Worm (Caenorhabditis elegans) whole organism, late embryonic: Measurements from ENCODE around the gene ecps-1.

ENCODE experiments used
- C08G9.2 ChIP-seq: sonication (generic microtip); optimal IDR thresholded peaks from 2 replicates; lab custom pipeline; 2016; ENCODE audit warnings: mild to moderate bottlenecking, missing genetic modification characterization, moderate library complexity, missing compliant biosample characterization
- F13H6.1 ChIP-seq: sonication (generic microtip); optimal IDR thresholded peaks from 2 replicates; lab custom pipeline; 2016; ENCODE audit warnings: missing genetic modification characterization, missing compliant biosample characterization
- K02D7.2 ChIP-seq: sonication (generic microtip); optimal IDR thresholded peaks from 2 replicates; lab custom pipeline; 2017; ENCODE audit warnings: mild to moderate bottlenecking, missing genetic modification characterization, missing compliant biosample characterization
- K09A11.1 ChIP-seq: sonication (generic microtip); optimal IDR thresholded peaks from 2 replicates; lab custom pipeline; 2017; ENCODE audit warnings: antibody characterized with exemption, mild to moderate bottlenecking, missing genetic modification characterization, missing compliant biosample characterization; ENCODE audit not compliant: insufficient read depth
- T23F11.4 ChIP-seq: fragments of 200-800 bp; sonication (Bioruptor generic); optimal IDR thresholded peaks from 2 replicates; lab custom pipeline; 2018; ENCODE audit warnings: mild to moderate bottlenecking, missing genetic modification characterization, missing compliant biosample characterization
- ahr-1 ChIP-seq: sonication (generic microtip); optimal IDR thresholded peaks from 2 replicates; lab custom pipeline; 2016; ENCODE audit warnings: missing genetic modification characterization, missing compliant biosample characterization
- ama-1 ChIP-seq: fragments of 150-350 bp; optimal IDR thresholded peaks from 2 replicates; lab custom pipeline; 2014
- ceh-14 ChIP-seq: sonication (generic microtip); optimal IDR thresholded peaks from 2 replicates; lab custom pipeline; 2016; ENCODE audit warnings: missing genotype, missing genetic modification characterization, missing compliant biosample characterization
- ceh-18 ChIP-seq: sonication (generic microtip); optimal IDR thresholded peaks from 2 replicates; lab custom pipeline; 2016; ENCODE audit warnings: missing genetic modification characterization, missing compliant biosample characterization
- ceh-19 ChIP-seq: fragments of 200-800 bp; sonication (Bioruptor generic); optimal IDR thresholded peaks from 2 replicates; lab custom pipeline; 2018; ENCODE audit warnings: mild to moderate bottlenecking, missing genetic modification characterization, missing compliant biosample characterization
- ceh-2 ChIP-seq: sonication (generic microtip); optimal IDR thresholded peaks from 2 replicates; lab custom pipeline; 2016; ENCODE audit warnings: missing genotype, missing genetic modification characterization, missing compliant biosample characterization
- ceh-30 ChIP-seq: fragments of 150-350 bp; optimal IDR thresholded peaks from 2 replicates; lab custom pipeline; 2014; ENCODE audit warnings: missing biosample characterization, missing genetic modification characterization
- ceh-31 ChIP-seq: sonication (generic microtip); optimal IDR thresholded peaks from 2 replicates; lab custom pipeline; 2016; ENCODE audit warnings: missing genetic modification characterization, missing compliant biosample characterization
- ceh-34 ChIP-seq: sonication (generic microtip); optimal IDR thresholded peaks from 2 replicates; lab custom pipeline; 2016; ENCODE audit warnings: mild to moderate bottlenecking, missing genetic modification characterization, missing compliant biosample characterization
- ceh-45 ChIP-seq: fragments of 200-800 bp; sonication (Bioruptor generic); IDR thresholded peaks from 2 replicates; pipeline ENCODE4 v1.3.6; 2022; ENCODE audit warnings: missing genetic modification reagents, missing genetic modification characterization, missing compliant biosample characterization
- ceh-48 ChIP-seq: sonication (generic microtip); optimal IDR thresholded peaks from 2 replicates; lab custom pipeline; 2016; ENCODE audit warnings: missing genetic modification characterization, inconsistent platforms, missing compliant biosample characterization
- ceh-9 ChIP-seq: sonication (generic microtip); optimal IDR thresholded peaks from 2 replicates; lab custom pipeline; 2016; ENCODE audit warnings: mild to moderate bottlenecking, missing genetic modification characterization, inconsistent platforms, missing compliant biosample characterization
- che-1 ChIP-seq: sonication (generic microtip); optimal IDR thresholded peaks from 2 replicates; lab custom pipeline; 2016; ENCODE audit warnings: mild to moderate bottlenecking, missing genetic modification characterization, missing compliant biosample characterization
- dmd-4 ChIP-seq: sonication (generic microtip); optimal IDR thresholded peaks from 2 replicates; lab custom pipeline; 2016; ENCODE audit warnings: borderline replicate concordance, missing genetic modification characterization, missing compliant biosample characterization
- dve-1 ChIP-seq: sonication (generic microtip); optimal IDR thresholded peaks from 2 replicates; lab custom pipeline; 2017; ENCODE audit warnings: antibody characterized with exemption, mild to moderate bottlenecking, missing genetic modification characterization, missing compliant biosample characterization
- elt-4 ChIP-seq: sonication (generic microtip); optimal IDR thresholded peaks from 2 replicates; lab custom pipeline; 2016; ENCODE audit warnings: missing genetic modification characterization, missing compliant biosample characterization
- ets-4 ChIP-seq: sonication (generic microtip); optimal IDR thresholded peaks from 2 replicates; lab custom pipeline; 2016; ENCODE audit warnings: missing genetic modification characterization, missing compliant biosample characterization
- fax-1 ChIP-seq: sonication (generic microtip); optimal IDR thresholded peaks from 2 replicates; lab custom pipeline; 2016; ENCODE audit warnings: missing genotype, missing genetic modification characterization, missing compliant biosample characterization
- fkh-10 ChIP-seq: fragments of 150-350 bp; optimal IDR thresholded peaks from 2 replicates; lab custom pipeline; 2014; ENCODE audit warnings: missing biosample characterization, missing genetic modification reagents, missing genetic modification characterization
- fkh-6 ChIP-seq: sonication (generic microtip); optimal IDR thresholded peaks from 2 replicates; lab custom pipeline; 2016; ENCODE audit warnings: missing genetic modification characterization, missing compliant biosample characterization
- gmeb-2 ChIP-seq: sonication (generic microtip); optimal IDR thresholded peaks from 2 replicates; lab custom pipeline; 2016; ENCODE audit warnings: missing genetic modification characterization, inconsistent platforms, missing compliant biosample characterization
- hlh-13 ChIP-seq: fragments of 200-800 bp; sonication (Bioruptor generic); optimal IDR thresholded peaks from 2 replicates; lab custom pipeline; 2018; ENCODE audit warnings: mild to moderate bottlenecking, missing genetic modification characterization, missing compliant biosample characterization
- hlh-15 ChIP-seq: sonication (generic microtip); optimal IDR thresholded peaks from 2 replicates; lab custom pipeline; 2016; ENCODE audit warnings: missing genetic modification characterization, missing compliant biosample characterization
- hlh-30 ChIP-seq: sonication (generic microtip); optimal IDR thresholded peaks from 2 replicates; lab custom pipeline; 2017; ENCODE audit warnings: antibody characterized with exemption, missing genetic modification characterization, missing compliant biosample characterization; ENCODE audit not compliant: insufficient read depth
- hlh-6 ChIP-seq: sonication (generic microtip); optimal IDR thresholded peaks from 2 replicates; lab custom pipeline; 2016; ENCODE audit warnings: missing genotype, missing genetic modification characterization, missing compliant biosample characterization
- hlh-8 ChIP-seq: sonication (generic microtip); optimal IDR thresholded peaks from 2 replicates; lab custom pipeline; 2016; ENCODE audit warnings: missing genotype, missing genetic modification characterization, missing compliant biosample characterization
- lim-6 ChIP-seq: sonication (generic microtip); optimal IDR thresholded peaks from 2 replicates; lab custom pipeline; 2016; ENCODE audit warnings: missing genetic modification characterization, missing compliant biosample characterization
- madf-2 ChIP-seq: sonication (generic microtip); optimal IDR thresholded peaks from 2 replicates; lab custom pipeline; 2017; ENCODE audit warnings: missing genetic modification characterization, missing compliant biosample characterization
- nfya-1 ChIP-seq: sonication (generic microtip); optimal IDR thresholded peaks from 2 replicates; lab custom pipeline; 2017; ENCODE audit warnings: missing genetic modification characterization, mild to moderate bottlenecking, missing compliant biosample characterization, antibody characterized with exemption, moderate library complexity
- pag-3 ChIP-seq: sonication (generic microtip); optimal IDR thresholded peaks from 2 replicates; lab custom pipeline; 2016; ENCODE audit warnings: missing compliant biosample characterization, missing genetic modification characterization, borderline replicate concordance
- pat-9 ChIP-seq: fragments of 200-800 bp; sonication (Bioruptor generic); optimal IDR thresholded peaks from 2 replicates; lab custom pipeline; 2018; ENCODE audit warnings: mild to moderate bottlenecking, missing genetic modification characterization, moderate library complexity, missing compliant biosample characterization
- pax-1 ChIP-seq: fragments of 150-350 bp; optimal IDR thresholded peaks from 2 replicates; lab custom pipeline; 2014; ENCODE audit warnings: missing biosample characterization, missing genetic modification characterization
- pqm-1 ChIP-seq: sonication (generic microtip); optimal IDR thresholded peaks from 2 replicates; lab custom pipeline; 2016; ENCODE audit warnings: missing genetic modification characterization, missing compliant biosample characterization
- ref-2 ChIP-seq: sonication (generic microtip); optimal IDR thresholded peaks from 2 replicates; lab custom pipeline; 2016; ENCODE audit warnings: missing genetic modification characterization, missing compliant biosample characterization
- rnt-1 ChIP-seq: sonication (generic microtip); optimal IDR thresholded peaks from 2 replicates; lab custom pipeline; 2016; ENCODE audit warnings: missing genetic modification characterization, missing compliant biosample characterization
- sdc-2 ChIP-seq: sonication (generic microtip); optimal IDR thresholded peaks from 2 replicates; lab custom pipeline; 2016; ENCODE audit warnings: missing genotype, missing genetic modification characterization, missing compliant biosample characterization
- sox-2 ChIP-seq: fragments of 200-800 bp; sonication (Bioruptor generic); IDR thresholded peaks from 2 replicates; pipeline ENCODE4 v1.3.6; 2022; ENCODE audit warnings: missing genetic modification reagents, missing genetic modification characterization, missing compliant biosample characterization
- sox-4 ChIP-seq: sonication (generic microtip); optimal IDR thresholded peaks from 2 replicates; lab custom pipeline; 2017; ENCODE audit warnings: mild to moderate bottlenecking, missing genetic modification characterization, inconsistent platforms, missing compliant biosample characterization
- tbx-2 ChIP-seq: sonication (generic microtip); optimal IDR thresholded peaks from 2 replicates; lab custom pipeline; 2016; ENCODE audit warnings: missing genetic modification characterization, missing compliant biosample characterization
- tbx-7 ChIP-seq: sonication (generic microtip); optimal IDR thresholded peaks from 2 replicates; lab custom pipeline; 2016; ENCODE audit warnings: missing genotype, missing genetic modification characterization, missing compliant biosample characterization
- unc-3 ChIP-seq, 2 experiments: fragments of 200-800 bp in 1 of 2; sonication (Bioruptor generic) in 1 of 2; sonication (generic microtip) in 1 of 2; conservative IDR thresholded peaks in 1 of 2; optimal IDR thresholded peaks in 1 of 2; 2 replicates each; pipeline versions ENCODE4 v1.3.6 to Lab custom; 2016 to 2022; ENCODE audit warnings: missing compliant biosample characterization in 2 of 2, missing genetic modification characterization in 2 of 2, missing genetic modification reagents in 1 of 2
- unc-42 ChIP-seq: sonication (generic microtip); optimal IDR thresholded peaks from 2 replicates; lab custom pipeline; 2016; ENCODE audit warnings: missing genotype, missing genetic modification characterization, missing compliant biosample characterization
- unc-55 ChIP-seq: sonication (generic microtip); optimal IDR thresholded peaks from 2 replicates; lab custom pipeline; 2017; ENCODE audit warnings: missing biosample characterization, missing genetic modification reagents, missing genetic modification characterization
- unc-86 ChIP-seq: sonication (generic microtip); optimal IDR thresholded peaks from 2 replicates; lab custom pipeline; 2016; ENCODE audit warnings: missing genetic modification characterization, missing compliant biosample characterization
- zip-5 ChIP-seq: sonication (generic microtip); optimal IDR thresholded peaks from 2 replicates; lab custom pipeline; 2016; ENCODE audit warnings: missing genetic modification characterization, missing compliant biosample characterization
- ztf-16 ChIP-seq: sonication (generic microtip); optimal IDR thresholded peaks from 2 replicates; lab custom pipeline; 2017; ENCODE audit warnings: missing genetic modification characterization, missing compliant biosample characterization

ecps-1 gene

DNA sequence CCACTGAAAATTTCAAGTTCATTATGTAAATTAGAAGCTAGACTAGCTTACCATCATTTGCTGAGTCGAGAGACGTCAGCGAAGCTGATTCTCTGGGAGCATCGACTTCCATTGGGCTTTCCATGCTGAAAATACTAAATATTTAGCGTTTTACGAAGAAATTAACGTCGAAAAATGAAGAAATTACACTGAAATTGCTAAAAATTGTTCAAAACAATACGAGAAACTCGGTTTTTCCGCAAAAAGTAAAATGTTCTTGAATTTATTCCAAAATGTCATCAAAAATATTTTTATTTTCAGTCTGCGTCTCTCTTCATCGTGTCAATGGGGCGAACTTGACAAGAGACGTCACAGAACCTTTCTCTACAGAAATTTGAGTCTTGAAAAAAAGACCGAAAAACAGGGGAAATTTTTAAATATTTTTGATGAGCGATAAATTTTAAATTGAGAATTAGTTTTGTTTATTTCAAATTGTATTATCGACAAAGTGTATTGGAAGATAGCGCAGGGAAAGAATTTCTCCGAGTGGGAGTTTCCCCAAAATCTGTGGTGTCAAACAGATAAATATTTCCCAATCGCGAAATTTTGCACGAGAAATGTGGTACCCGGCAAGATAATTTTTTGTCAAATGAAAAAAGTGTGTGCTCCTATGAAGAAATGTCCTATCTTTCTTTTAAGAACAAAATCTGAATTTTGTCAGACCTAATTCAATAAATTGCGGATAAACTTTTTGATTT is at the start of gene ecps-1:
Gene ecps-1, minus strand, starts transcription at position 125 of the 737 bp plus-strand sequence.
- TF ChIP-seq dmd-4 (peak; percentile 28), unc-86 (tag; lab: Kevin White, UChicago) (peak; percentile 56), ceh-2 (peak; percentile 87), ama-1 (lab: Kevin White, UChicago) (no peak), hlh-8 (tag; lab: Kevin White, UChicago) (peak; percentile 42), F13H6.1 (tag; lab: Kevin White, UChicago) (peak; percentile 22), unc-3 (GFP tag; conservative IDR thresholded peaks at IDR 0.05; lab: Robert Waterston, UW) (peak; percentile 44; the same call in 1 of the 2 replicates), unc-3 (tag; optimal IDR thresholded peaks at IDR 0.05; lab: Kevin White, UChicago) (no peak), nfya-1 (tag; lab: Kevin White, UChicago) (peak; percentile 67), ceh-18 (tag; lab: Kevin White, UChicago) (peak; percentile 30), ceh-9 (tag; lab: Kevin White, UChicago) (no peak), ceh-48 (tag; lab: Kevin White, UChicago) (peak; percentile 8), fkh-6 (tag; lab: Kevin White, UChicago) (peak; percentile 39), sox-2 (no peak), fax-1 (tag; lab: Kevin White, UChicago) (peak; percentile 88), unc-55 (GFP tag; lab: Kevin White, UChicago) (peak; percentile 15), K09A11.1 (tag; lab: Kevin White, UChicago) (no peak), pat-9 (tag; lab: Kevin White, UChicago) (no peak), fkh-10 (GFP tag; lab: Kevin White, UChicago) (no peak), lim-6 (tag; lab: Kevin White, UChicago) (peak; percentile 90), tbx-7 (tag; lab: Kevin White, UChicago) (peak; percentile 93), sox-4 (tag; lab: Kevin White, UChicago) (no peak), gmeb-2 (tag; lab: Kevin White, UChicago) (no peak), dve-1 (tag; lab: Kevin White, UChicago) (peak; percentile 23), sdc-2 (tag; lab: Kevin White, UChicago) (no peak), K02D7.2 (tag; lab: Kevin White, UChicago) (no peak), pqm-1 (peak; percentile 70), unc-42 (peak; percentile 70), madf-2 (tag; lab: Kevin White, UChicago) (no peak), ceh-19 (GFP tag; lab: Kevin White, UChicago) (no peak), T23F11.4 (GFP tag; lab: Kevin White, UChicago) (no peak), ceh-31 (tag; lab: Kevin White, UChicago) (peak; percentile 99), ceh-14 (tag; lab: Kevin White, UChicago) (peak; percentile 78), hlh-6 (tag; lab: Kevin White, UChicago) (no peak), hlh-15 (tag; lab: Kevin White, UChicago) (peak; percentile 21), ets-4 (tag; lab: Kevin White, UChicago) (peak; percentile 94), pag-3 (tag; lab: Kevin White, UChicago) (no peak), che-1 (tag; lab: Kevin White, UChicago) (no peak), hlh-30 (tag; lab: Kevin White, UChicago) (no peak), elt-4 (no peak), pax-1 (tag; lab: Kevin White, UChicago) (peak; percentile 47), ceh-30 (peak; percentile 21), hlh-13 (GFP tag; lab: Kevin White, UChicago) (no peak), ahr-1 (tag; lab: Kevin White, UChicago) (peak; percentile 45), ceh-45 (GFP tag; lab: Robert Waterston, UW) (0 out of 2 replicates have a peak, but pooled peaks have one; percentile 32), rnt-1 (tag; lab: Kevin White, UChicago) (peak; percentile 94), ref-2 (peak; percentile 93), C08G9.2 (tag; lab: Kevin White, UChicago) (peak; percentile 97), ceh-34 (tag; lab: Kevin White, UChicago) (peak; percentile 79), ztf-16 (tag; lab: Kevin White, UChicago) (peak; percentile 42), tbx-2 (tag; lab: Kevin White, UChicago) (peak; percentile 97), zip-5 (tag; lab: Kevin White, UChicago) (peak; percentile 89)
- TF ChIP-seq, all 69 proteins: peak for 32
